Fruit fly (Drosophila melanogaster): ENCODE results near the gene CG7778.
A peak's percentile ranks its signal among the peaks of the same experiment; 100 is the strongest.

The CG7778 gene

dm6 chr2L:8381508-8382036, 35.2 kb downstream of the CG7778 start, which contains the start of gene AlaRS:
TSS of gene AlaRS (minus strand) at chr2L:8381764.
- TF ChIP-seq tio (GFP tag; optimal IDR thresholded peaks at IDR 0.05) (no peak), Med (GFP tag) (peak; percentile 75), ken (GFP tag; IDR thresholded peaks at IDR 0.05) (no peak; the same call in 2 of the 3 replicates), Hsf (GFP tag; optimal IDR thresholded peaks at IDR 0.05) (peak; percentile 27), Hr3 (GFP tag; optimal IDR thresholded peaks at IDR 0.05) (peak; percentile 24), CG10431 (GFP tag; optimal IDR thresholded peaks at IDR 0.05) (no peak), CG2120 (GFP tag; optimal IDR thresholded peaks at IDR 0.05) (peak; percentile 66), Deaf1 (tag; optimal IDR thresholded peaks at IDR 0.05) (peak; percentile 9), MBD-R2 (GFP tag; IDR thresholded peaks at IDR 0.05) (peak; percentile 72), nom (GFP tag; optimal IDR thresholded peaks at IDR 0.05) (peak; percentile 34), Ets97D (GFP tag; optimal IDR thresholded peaks at IDR 0.05) (peak; percentile 10), Nf-YB (GFP tag; optimal IDR thresholded peaks at IDR 0.05) (peak; percentile 1), ac (GFP tag; optimal IDR thresholded peaks at IDR 0.05) (no peak), CG4617 (GFP tag; optimal IDR thresholded peaks at IDR 0.05; ENCODE audit: borderline replicate concordance) (peak; percentile 47), CG13287 (GFP tag; IDR thresholded peaks at IDR 0.05; ENCODE audit: partially characterized antibody) (peak; percentile 83), prd (optimal IDR thresholded peaks at IDR 0.05) (no peak), prd (GFP tag; IDR thresholded peaks at IDR 0.05) (0 out of 3 replicates have a peak, but pooled peaks have one; percentile 7), Nf-YC (tag; optimal IDR thresholded peaks at IDR 0.05) (peak; percentile 40), CG13123 (GFP tag; optimal IDR thresholded peaks at IDR 0.05) (no peak), danr (GFP tag; IDR thresholded peaks at IDR 0.05) (no peak), CG2712 (tag; optimal IDR thresholded peaks at IDR 0.05) (peak; percentile 61), Asciz (GFP tag; optimal IDR thresholded peaks at IDR 0.05) (peak; percentile 16), Bgb (GFP tag; IDR thresholded peaks at IDR 0.05; ENCODE audit: partially characterized antibody) (peak; percentile 56), exex (tag; optimal IDR thresholded peaks at IDR 0.05) (peak; percentile 5), pzg (GFP tag; optimal IDR thresholded peaks at IDR 0.05) (peak; percentile 36), pum (GFP tag; optimal IDR thresholded peaks at IDR 0.05) (peak; percentile 26), otp (GFP tag; IDR thresholded peaks at IDR 0.05) (no peak), CG15601 (tag; optimal IDR thresholded peaks at IDR 0.05) (peak; percentile 16), CG9215 (GFP tag; IDR thresholded peaks at IDR 0.05) (no peak), zen (tag; optimal IDR thresholded peaks at IDR 0.05) (peak; percentile 25), dmrt11E (tag; optimal IDR thresholded peaks at IDR 0.05) (peak; percentile 40), Fer1 (GFP tag; optimal IDR thresholded peaks at IDR 0.05) (peak; percentile 57), CG5953 (GFP tag; IDR thresholded peaks at IDR 0.05) (no peak), unc-4 (GFP tag; IDR thresholded peaks at IDR 0.05; ENCODE audit: partially characterized antibody) (peak; percentile 72; the same call in 1 of the 2 replicates), CG18764 (GFP tag; optimal IDR thresholded peaks at IDR 0.05) (peak; percentile 7), CG13296 (GFP tag; optimal IDR thresholded peaks at IDR 0.05) (peak; percentile 50), Mes4 (GFP tag; optimal IDR thresholded peaks at IDR 0.05) (no peak), run (tag; optimal IDR thresholded peaks at IDR 0.05) (no peak), CG4328 (GFP tag; optimal IDR thresholded peaks at IDR 0.05) (peak; percentile 27), ems (GFP tag; optimal IDR thresholded peaks at IDR 0.05) (peak; percentile 18), Ssrp (tag; optimal IDR thresholded peaks at IDR 0.05) (peak; percentile 4), nerfin-1 (tag; optimal IDR thresholded peaks at IDR 0.05) (peak; percentile 30), lmd (GFP tag; IDR thresholded peaks at IDR 0.05) (0 out of 2 replicates have a peak, but pooled peaks have one; percentile 14), CG8924 (tag; optimal IDR thresholded peaks at IDR 0.05) (peak; percentile 28), CoRest (tag; optimal IDR thresholded peaks at IDR 0.05) (peak; percentile 42), Chrac-16 (GFP tag; optimal IDR thresholded peaks at IDR 0.05) (peak; percentile 16), CG14710 (tag; optimal IDR thresholded peaks at IDR 0.05) (peak; percentile 65), gro (GFP tag; optimal IDR thresholded peaks at IDR 0.05) (peak; percentile 22), ind (GFP tag; optimal IDR thresholded peaks at IDR 0.05) (peak; percentile 25), CG34422 (GFP tag; IDR thresholded peaks at IDR 0.05) (0 out of 3 replicates have a peak, but pooled peaks have one; percentile 26)

Measured in whole organism, embryonic.